Worm (Caenorhabditis elegans) whole organism, L4/young adult: ENCODE results near the gene ugt-32.

ENCODE experiments used
- W03F9.2 ChIP-seq: fragments of 150-350 bp; optimal IDR thresholded peaks from 2 replicates; lab custom pipeline; 2014; ENCODE audit warnings: missing biosample characterization, missing genetic modification characterization
- dao-5 ChIP-seq: sonication (generic microtip); optimal IDR thresholded peaks from 2 replicates; lab custom pipeline; 2016; ENCODE audit warnings: missing genotype, missing genetic modification characterization, moderate library complexity, missing compliant biosample characterization
- him-1 ChIP-seq: sonication (generic microtip); optimal IDR thresholded peaks from 2 replicates; lab custom pipeline; 2016; ENCODE audit warnings: missing genotype, missing genetic modification reagents, missing genetic modification characterization, missing compliant biosample characterization

The ugt-32 gene

ce11 chrV:3811541-3811940, 32.3 kb downstream of the ugt-32 start, which contains the start of gene scl-13:
TSS of gene scl-13 (minus strand) at chrV:3811641.
- no peak for TF ChIP-seq him-1 (tag; lab: Kevin White, UChicago)
- TF ChIP-seq dao-5 (tag; lab: Kevin White, UChicago), result no peak
- TF ChIP-seq W03F9.2 (tag; lab: Kevin White, UChicago), result no peak

DNA sequence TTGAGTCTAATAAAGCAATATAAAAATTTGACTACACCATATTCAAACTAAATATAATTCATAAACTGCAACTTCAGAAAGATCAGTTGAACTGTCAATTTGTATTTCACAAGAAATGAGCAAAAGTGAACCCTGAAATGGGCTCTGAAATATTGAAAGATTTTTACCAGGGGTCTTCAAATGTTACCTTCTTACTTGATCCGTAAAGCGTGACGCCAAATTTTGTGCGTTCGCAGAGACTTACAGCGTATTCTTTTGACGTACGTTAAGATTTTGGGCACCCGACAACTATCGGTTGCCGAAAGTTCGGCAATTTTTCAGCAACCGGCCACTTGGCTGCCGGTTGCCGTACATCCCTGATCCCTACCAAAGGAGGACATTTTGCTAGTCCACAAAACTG, 33.8 kb downstream of the ugt-32 start:
- TF ChIP-seq him-1 (tag; lab: Kevin White, UChicago) (no peak), dao-5 (tag; lab: Kevin White, UChicago) (no peak), W03F9.2 (tag; lab: Kevin White, UChicago) (no peak)

DNA sequence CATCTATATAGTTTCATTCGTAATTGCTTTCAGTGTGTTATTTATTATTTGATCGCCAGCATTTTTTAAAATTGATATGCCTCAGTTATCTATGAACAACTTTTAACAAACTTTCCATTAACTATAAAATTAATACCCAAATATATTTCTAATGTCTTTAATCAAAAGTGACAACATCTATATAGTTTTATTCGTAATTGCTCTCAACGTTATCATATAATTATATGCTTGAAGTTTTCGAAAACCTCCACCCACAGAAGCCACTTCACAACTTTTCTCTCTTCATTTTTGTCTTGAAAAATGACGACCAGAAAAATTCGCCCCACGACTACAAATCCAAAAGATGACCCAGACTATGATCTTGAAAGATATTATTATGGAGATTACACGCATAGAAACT, 35.5 kb downstream of the ugt-32 start, which contains the start of gene srw-6:
srw-6 (plus strand) TSS at position 301 of the 400 bp plus-strand sequence.
- TF ChIP-seq dao-5 (tag; lab: Kevin White, UChicago), result no peak
- no peak for TF ChIP-seq W03F9.2 (tag; lab: Kevin White, UChicago)
- no peak for TF ChIP-seq him-1 (tag; lab: Kevin White, UChicago)

- TF ChIP-seq W03F9.2 (tag; lab: Kevin White, UChicago), result no peak
- no peak for TF ChIP-seq dao-5 (tag; lab: Kevin White, UChicago)
- TF ChIP-seq him-1 (tag; lab: Kevin White, UChicago), result no peak
Observed at ce11 chrV:3807846-3808245, 36.0 kb downstream of the ugt-32 start.

DNA sequence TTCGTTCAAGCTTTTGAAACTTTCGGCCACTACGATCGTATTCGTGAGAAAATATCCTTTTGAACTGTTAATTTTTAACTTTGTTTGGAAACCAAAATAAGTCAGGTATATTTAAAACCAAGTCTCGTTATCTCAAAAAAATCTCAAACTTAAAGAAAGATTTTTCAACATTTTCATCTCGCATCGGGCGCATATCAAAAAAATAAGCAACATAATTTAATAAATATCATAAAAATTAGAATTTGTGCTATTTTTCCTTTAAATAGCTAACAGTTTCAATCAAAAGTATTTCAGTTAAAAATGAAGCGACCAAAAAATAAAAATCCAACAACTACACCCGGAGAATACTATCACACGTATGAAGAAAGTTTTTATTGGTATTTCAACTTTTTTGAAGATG, 37.8 kb downstream of the ugt-32 start, which contains the start of gene srw-7:
srw-7 (plus strand) TSS at position 301 of the 400 bp plus-strand sequence.
- TF ChIP-seq him-1 (tag; lab: Kevin White, UChicago) (no peak), W03F9.2 (tag; lab: Kevin White, UChicago) (no peak), dao-5 (tag; lab: Kevin White, UChicago) (no peak)

DNA sequence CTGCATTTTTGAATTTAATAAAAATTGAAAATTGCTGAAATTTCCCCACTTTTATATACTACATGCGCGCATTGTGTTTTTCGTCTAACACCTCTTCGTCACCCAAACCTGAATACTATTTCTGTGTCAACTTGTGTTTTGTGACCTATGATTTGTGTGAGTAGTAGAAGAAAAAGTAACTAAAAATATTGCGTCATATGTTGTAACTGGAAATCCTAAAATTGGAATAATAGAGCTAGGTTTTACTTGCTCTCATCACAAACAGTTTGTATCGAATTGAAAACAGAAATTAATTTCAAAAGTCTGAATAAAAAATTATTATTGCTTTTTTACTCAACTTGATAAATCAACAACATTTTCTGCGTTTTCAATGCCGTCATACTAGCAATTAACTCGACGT, 38.3 kb downstream of the ugt-32 start, which contains the start of gene R08F11.4:
R08F11.4 (minus strand) TSS at position 29 of the 400 bp plus-strand sequence.
- no peak for TF ChIP-seq him-1 (tag; lab: Kevin White, UChicago)
- no peak for TF ChIP-seq W03F9.2 (tag; lab: Kevin White, UChicago)
- no peak for TF ChIP-seq dao-5 (tag; lab: Kevin White, UChicago)

DNA sequence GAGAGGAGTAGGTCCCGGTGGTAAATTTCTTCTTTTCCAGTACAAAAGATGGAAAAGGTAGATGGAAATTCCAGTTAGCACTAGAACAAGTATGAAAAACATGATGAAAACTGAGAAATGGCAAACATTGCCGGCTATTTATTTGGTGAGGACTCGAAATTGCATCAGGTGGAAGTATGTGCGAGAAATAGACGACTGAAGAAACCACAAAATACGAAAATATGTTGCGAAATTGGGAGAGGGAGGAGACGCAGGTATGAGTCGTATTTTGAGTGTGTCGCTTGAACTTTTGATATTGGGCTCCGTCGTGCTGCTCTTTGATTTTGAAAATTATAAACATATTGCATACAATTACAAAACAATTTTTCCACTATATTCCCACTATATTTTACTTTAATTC, 40.5 kb downstream of the ugt-32 start, which contains the start of gene cyp-33C8:
cyp-33C8 (minus strand) TSS at position 200 of the 400 bp plus-strand sequence.
- TF ChIP-seq him-1 (tag; lab: Kevin White, UChicago) (no peak), dao-5 (tag; lab: Kevin White, UChicago) (no peak), W03F9.2 (tag; lab: Kevin White, UChicago) (no peak)

DNA sequence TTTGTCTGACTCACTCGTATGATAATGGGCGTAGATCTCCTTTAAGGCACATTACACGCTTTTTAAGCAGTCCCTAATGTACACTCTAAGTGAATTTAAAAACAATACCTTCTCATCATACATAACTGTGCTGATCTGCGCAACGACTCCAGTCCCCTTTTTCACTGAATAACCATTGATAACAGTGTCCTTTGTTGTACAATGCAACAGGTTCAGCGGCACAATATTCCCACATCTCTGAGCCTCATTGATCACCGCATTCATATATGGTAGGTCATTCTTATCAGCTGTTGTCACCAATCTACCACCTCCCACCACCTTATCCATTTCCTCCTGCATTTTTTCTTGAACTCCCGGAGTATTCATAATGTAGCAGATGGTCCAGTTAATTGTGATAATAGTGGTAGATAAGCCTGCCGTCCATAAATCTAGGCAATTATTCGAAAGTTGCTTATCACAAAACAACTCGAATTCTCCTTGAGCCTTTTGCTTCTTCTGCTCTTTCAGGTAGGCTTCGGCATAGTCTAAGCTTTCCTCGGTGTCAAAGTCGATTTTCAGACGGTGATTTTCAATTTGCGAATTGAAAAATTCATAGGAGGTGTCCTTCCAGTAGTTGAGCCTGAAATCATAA, 41.9 kb downstream of the ugt-32 start:
- TF ChIP-seq W03F9.2 (tag; lab: Kevin White, UChicago), result no peak
- TF ChIP-seq dao-5 (tag; lab: Kevin White, UChicago), result no peak
- TF ChIP-seq him-1 (tag; lab: Kevin White, UChicago), result no peak

- TF ChIP-seq him-1 (tag; lab: Kevin White, UChicago) (no peak), dao-5 (tag; lab: Kevin White, UChicago) (no peak), W03F9.2 (tag; lab: Kevin White, UChicago) (no peak)
Observed at ce11 chrV:3800378-3800777, 43.4 kb downstream of the ugt-32 start, which contains the start of gene srt-30. TSS of gene srt-30 (minus strand) at chrV:3800478.

DNA sequence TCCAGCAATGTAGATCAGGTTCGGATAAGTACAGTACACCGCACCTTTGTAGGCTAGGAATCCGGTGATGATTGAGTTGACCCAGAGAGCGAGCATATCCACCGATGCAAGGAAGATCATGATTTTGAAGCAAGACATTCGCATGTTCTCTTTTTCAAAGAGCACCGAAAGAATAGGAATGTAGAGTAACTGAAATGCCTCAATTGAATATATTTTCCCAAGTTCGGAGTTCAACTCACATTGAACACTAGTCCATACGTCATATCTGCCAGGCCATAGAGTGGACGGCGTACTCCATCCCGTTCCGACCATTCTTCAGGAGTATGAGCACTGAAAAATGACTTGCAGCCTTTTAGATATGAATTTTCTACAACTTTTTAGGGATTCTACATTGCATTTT, 44.1 kb downstream of the ugt-32 start:
- TF ChIP-seq him-1 (tag; lab: Kevin White, UChicago), result no peak
- TF ChIP-seq dao-5 (tag; lab: Kevin White, UChicago), result no peak
- no peak for TF ChIP-seq W03F9.2 (tag; lab: Kevin White, UChicago)
